Worm (Caenorhabditis elegans): Measurements from ENCODE around the gene grd-16.

- no peak for TF ChIP-seq flt-1 (GFP tag; IDR thresholded peaks at IDR 0.05)
- no peak for TF ChIP-seq cog-1 (tag; optimal IDR thresholded peaks at IDR 0.05)
- TF ChIP-seq ref-1 (GFP tag; conservative IDR thresholded peaks at IDR 0.05), result no peak
- TF ChIP-seq med-1 (GFP tag; optimal IDR thresholded peaks at IDR 0.05; ENCODE audit: insufficient read depth), result no peak
- no peak for TF ChIP-seq klf-2 (GFP tag; conservative IDR thresholded peaks at IDR 0.05)
- TF ChIP-seq ztf-29 (GFP tag; IDR thresholded peaks at IDR 0.05), result no peak
Measured at ce11 chrIV:2434366-2434765, 42.1 kb upstream of the grd-16 start.

All from whole organism, midembryonic.